Worm (Caenorhabditis elegans) whole organism, young adult: ENCODE data around the gene ogt-1.
"Not testable (repeated sequence)": the region's sequence is repeated elsewhere in the genome, so short reads cannot be mapped to it uniquely, and the experiment has no call there.

Source experiments
- F55B11.4 ChIP-seq: sonication (generic microtip); optimal IDR thresholded peaks from 2 replicates; lab custom pipeline; 2016; ENCODE audit warnings: missing compliant biosample characterization, missing genetic modification characterization, borderline replicate concordance; ENCODE audit not compliant: insufficient read depth
- K11D2.4 ChIP-seq: fragments of 200-800 bp; sonication (Bioruptor generic); IDR thresholded peaks from 2 replicates; pipeline ENCODE4 v1.3.6; 2022; ENCODE audit warnings: missing genetic modification reagents, missing genetic modification characterization, missing compliant biosample characterization
- K12H6.12 ChIP-seq: fragments of 200-800 bp; sonication (Bioruptor generic); optimal IDR thresholded peaks from 2 replicates; lab custom pipeline; 2018; ENCODE audit warnings: mild to moderate bottlenecking, missing genetic modification characterization, missing compliant biosample characterization
- Y67H2A.10 ChIP-seq: fragments of 200-800 bp; sonication (Bioruptor generic); conservative IDR thresholded peaks from 2 replicates; pipeline ENCODE4 v1.3.6; 2022; ENCODE audit warnings: missing genetic modification reagents, missing genetic modification characterization, missing compliant biosample characterization
- Y95B8A.8 ChIP-seq: fragments of 200-800 bp; sonication (Bioruptor generic); IDR thresholded peaks from 2 replicates; pipeline ENCODE4 v1.3.6; 2022; ENCODE audit warnings: missing genetic modification reagents, missing genetic modification characterization, missing compliant biosample characterization
- attf-3 ChIP-seq: fragments of 200-800 bp; sonication (Bioruptor generic); conservative IDR thresholded peaks from 2 replicates; pipeline ENCODE4 v1.3.6; 2022; ENCODE audit warnings: missing genetic modification reagents, missing genetic modification characterization, missing compliant biosample characterization
- cebp-1 ChIP-seq, 2 experiments: fragments of 200-800 bp in 1 of 2; sonication (Bioruptor generic) in 1 of 2; sonication (generic microtip) in 1 of 2; IDR thresholded peaks in 1 of 2; optimal IDR thresholded peaks in 1 of 2; 2 replicates each; pipeline versions ENCODE4 v1.3.6 to Lab custom; 2017 to 2022; ENCODE audit warnings: missing compliant biosample characterization in 2 of 2, missing genetic modification characterization in 2 of 2, mild to moderate bottlenecking in 1 of 2, missing genetic modification reagents in 1 of 2, moderate library complexity in 1 of 2
- ceh-100 ChIP-seq: fragments of 200-800 bp; sonication (Bioruptor generic); IDR thresholded peaks from 2 replicates; pipeline ENCODE4 v1.3.6; 2022; ENCODE audit warnings: missing genetic modification reagents, missing genetic modification characterization, missing compliant biosample characterization
- die-1 ChIP-seq: sonication (generic microtip); optimal IDR thresholded peaks from 2 replicates; lab custom pipeline; 2016; ENCODE audit warnings: missing genotype, mild to moderate bottlenecking, missing genetic modification characterization, missing compliant biosample characterization
- egl-18 ChIP-seq: fragments of 200-800 bp; sonication (Bioruptor generic); IDR thresholded peaks from 2 replicates; pipeline ENCODE4 v1.3.6; 2022; ENCODE audit warnings: missing genetic modification reagents, missing genetic modification characterization, missing compliant biosample characterization
- ekl-4 ChIP-seq: fragments of 200-800 bp; sonication (Bioruptor generic); IDR thresholded peaks from 2 replicates; pipeline ENCODE4 v1.3.6; 2022; ENCODE audit warnings: missing genetic modification reagents, missing genetic modification characterization, missing compliant biosample characterization
- fkh-3 ChIP-seq: sonication (generic microtip); optimal IDR thresholded peaks from 2 replicates; lab custom pipeline; 2016; ENCODE audit warnings: mild to moderate bottlenecking, missing genetic modification characterization, missing compliant biosample characterization
- hlh-26 ChIP-seq: fragments of 200-800 bp; sonication (Bioruptor generic); conservative IDR thresholded peaks from 2 replicates; pipeline ENCODE4 v1.3.6; 2022; ENCODE audit warnings: missing genetic modification reagents, missing genetic modification characterization, missing compliant biosample characterization
- hmg-1.2 ChIP-seq: fragments of 200-800 bp; sonication (Bioruptor generic); IDR thresholded peaks from 2 replicates; pipeline ENCODE4 v1.3.6; 2022; ENCODE audit warnings: missing genetic modification reagents, missing genetic modification characterization, missing compliant biosample characterization
- hmg-20 ChIP-seq: fragments of 200-800 bp; sonication (Bioruptor generic); IDR thresholded peaks from 2 replicates; pipeline ENCODE4 v1.3.6; 2022; ENCODE audit warnings: missing genetic modification reagents, missing genetic modification characterization, missing compliant biosample characterization
- hsf-1 ChIP-seq: fragments of 200-800 bp; sonication (Bioruptor generic); IDR thresholded peaks from 2 replicates; pipeline ENCODE4 v1.3.6; 2022; ENCODE audit warnings: missing genetic modification reagents, missing genetic modification characterization, missing compliant biosample characterization
- lin-54 ChIP-seq: fragments of 200-800 bp; sonication (Bioruptor generic); optimal IDR thresholded peaks from 2 replicates; lab custom pipeline; 2018; ENCODE audit warnings: mild to moderate bottlenecking, missing genetic modification characterization, missing compliant biosample characterization
- lsl-1 ChIP-seq: fragments of 200-800 bp; sonication (Bioruptor generic); optimal IDR thresholded peaks from 2 replicates; lab custom pipeline; 2018; ENCODE audit warnings: mild to moderate bottlenecking, missing genetic modification characterization, moderate library complexity, missing compliant biosample characterization
- nfya-1 ChIP-seq: sonication (generic microtip); optimal IDR thresholded peaks from 2 replicates; lab custom pipeline; 2017; ENCODE audit warnings: antibody characterized with exemption, missing compliant biosample characterization, missing genetic modification characterization, borderline replicate concordance; ENCODE audit not compliant: insufficient read depth
- rec-8 ChIP-seq, 2 experiments: sonication (generic microtip); optimal IDR thresholded peaks; 2 replicates each; lab custom pipeline; 2016; ENCODE audit warnings: mild to moderate bottlenecking in 2 of 2, missing genetic modification characterization in 2 of 2, missing genetic modification reagents in 2 of 2, missing genotype in 2 of 2, missing biosample characterization in 1 of 2, missing compliant biosample characterization in 1 of 2, moderate library complexity in 1 of 2
- sdz-38 ChIP-seq: sonication (generic microtip); optimal IDR thresholded peaks from 2 replicates; lab custom pipeline; 2016; ENCODE audit warnings: missing genotype, missing genetic modification characterization, missing compliant biosample characterization
- snpc-1.1 ChIP-seq: sonication (generic microtip); optimal IDR thresholded peaks from 2 replicates; lab custom pipeline; 2017; ENCODE audit warnings: missing genetic modification characterization, mild to moderate bottlenecking, missing compliant biosample characterization, antibody characterized with exemption, moderate library complexity, missing genotype, missing genetic modification reagents; ENCODE audit not compliant: insufficient read depth
- snpc-1.3 ChIP-seq: sonication (generic microtip); optimal IDR thresholded peaks from 2 replicates; lab custom pipeline; 2017; ENCODE audit warnings: missing genetic modification characterization, mild to moderate bottlenecking, missing compliant biosample characterization, antibody characterized with exemption, moderate library complexity, missing genotype, missing genetic modification reagents; ENCODE audit not compliant: insufficient read depth
- snpc-3.4 ChIP-seq: sonication (generic microtip); optimal IDR thresholded peaks from 2 replicates; lab custom pipeline; 2017; ENCODE audit warnings: missing genetic modification characterization, mild to moderate bottlenecking, missing compliant biosample characterization, antibody characterized with exemption, moderate library complexity, missing genotype, missing genetic modification reagents
- snpc-4 ChIP-seq, 5 experiments: fragments of 150-350 bp in 1 of 5; sonication (generic microtip) in 4 of 5; optimal IDR thresholded peaks; 2 replicates each; lab custom pipeline; 2014 to 2018; ENCODE audit warnings: missing genetic modification characterization in 5 of 5, missing biosample characterization in 3 of 5, antibody characterized with exemption in 2 of 5, mild to moderate bottlenecking in 2 of 5, missing compliant biosample characterization in 2 of 5, missing genotype in 2 of 5, moderate library complexity in 2 of 5, missing genetic modification reagents in 1 of 5
- tbx-9 ChIP-seq: sonication (generic microtip); optimal IDR thresholded peaks from 2 replicates; lab custom pipeline; 2016; ENCODE audit warnings: borderline replicate concordance, missing genetic modification characterization, inconsistent platforms, missing compliant biosample characterization
- tlf-1 ChIP-seq: fragments of 200-800 bp; sonication (Bioruptor generic); optimal IDR thresholded peaks from 2 replicates; lab custom pipeline; 2018; ENCODE audit warnings: mild to moderate bottlenecking, missing genetic modification characterization, missing compliant biosample characterization
- zfh-2 ChIP-seq: fragments of 200-800 bp; sonication (Bioruptor generic); conservative IDR thresholded peaks from 2 replicates; pipeline ENCODE4 v1.3.6; 2022; ENCODE audit warnings: missing genetic modification reagents, missing genetic modification characterization, missing compliant biosample characterization
- ztf-22 ChIP-seq: fragments of 200-800 bp; sonication (Bioruptor generic); optimal IDR thresholded peaks from 2 replicates; lab custom pipeline; 2018; ENCODE audit warnings: mild to moderate bottlenecking, missing genetic modification characterization, moderate library complexity, missing compliant biosample characterization

Gene ogt-1

DNA sequence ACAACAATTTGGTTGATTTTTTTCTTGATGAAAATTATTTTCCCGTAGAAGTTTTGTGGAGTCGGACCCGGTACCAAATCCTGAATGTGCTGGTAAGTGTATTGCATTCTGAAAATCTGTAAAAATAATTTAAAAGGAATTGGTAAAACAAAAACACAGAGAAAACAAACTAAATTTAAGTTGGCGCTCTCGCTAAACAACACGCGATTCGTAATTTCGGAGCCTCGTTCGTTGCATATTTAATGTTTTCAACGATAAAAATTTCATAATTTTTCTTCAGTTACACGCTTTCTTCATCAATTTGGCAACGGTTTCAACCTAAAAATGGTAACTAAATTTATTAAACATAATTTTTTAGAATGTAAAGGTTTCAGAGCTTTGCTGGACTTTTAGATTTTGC is 20.0 kb downstream of the ogt-1 start, which contains the start of the genes pot-1 and ggtb-1:
Gene pot-1 (minus strand): TSS at position 120 of the 400 bp plus-strand sequence.
Gene ggtb-1 (plus strand): TSS at position 208 of the 400 bp plus-strand sequence.
- TF ChIP-seq attf-3 = peak; percentile 91
- TF ChIP-seq fkh-3 (tag; lab: Kevin White, UChicago) = no peak
- TF ChIP-seq ekl-4 = no peak
- no peak for TF ChIP-seq ztf-22 (GFP tag; lab: Kevin White, UChicago)
- TF ChIP-seq lin-54 = peak; percentile 14
- TF ChIP-seq F55B11.4 (tag; lab: Kevin White, UChicago) = no peak
- TF ChIP-seq hmg-20 (GFP tag; lab: Robert Waterston, UW) = no peak

DNA sequence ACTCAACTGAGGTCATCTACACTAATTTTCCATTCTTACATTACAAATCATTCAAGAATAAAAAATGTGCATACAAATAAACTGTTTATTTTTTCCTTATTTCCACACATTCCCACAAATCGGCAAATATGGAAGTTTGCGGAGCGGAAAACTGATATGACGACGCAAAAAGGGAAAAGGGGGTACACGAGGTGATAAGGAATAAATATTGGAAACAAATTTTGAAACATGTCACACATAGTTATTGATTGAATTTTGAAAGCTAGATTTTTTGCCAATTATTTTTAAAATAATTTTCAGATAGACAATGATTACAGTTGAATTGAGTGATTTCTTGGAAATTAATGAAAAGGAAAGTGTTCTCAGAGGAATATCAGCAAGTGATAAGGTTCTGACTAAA is 25.0 kb downstream of the ogt-1 start, which contains the start of gene viro-2:
Gene viro-2 (plus strand): TSS at position 301 of the 400 bp plus-strand sequence.
- TF ChIP-seq K12H6.12, Y67H2A.10, Y95B8A.8: not testable (repeated sequence)

DNA sequence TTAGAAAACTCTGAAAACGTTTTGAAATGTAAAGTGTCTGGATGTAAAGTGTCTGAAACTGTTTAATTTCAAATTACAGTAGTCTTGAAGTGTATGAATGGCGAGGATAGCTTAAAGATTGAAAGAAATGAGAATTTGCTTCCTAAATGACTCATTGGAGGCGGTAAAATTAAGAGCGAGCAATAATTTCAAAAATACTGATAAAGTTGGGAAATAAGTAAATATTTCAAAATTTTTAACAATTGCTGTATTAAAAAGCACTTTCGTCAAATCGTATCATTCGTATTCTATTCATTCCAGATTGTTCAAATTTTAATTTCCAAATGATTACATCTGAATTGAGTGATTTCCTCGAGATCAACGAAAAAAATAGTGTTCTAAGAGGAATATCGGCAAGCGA is 29.2 kb downstream of the ogt-1 start, which contains the start of gene B0280.2:
Gene B0280.2 (plus strand): TSS at position 301 of the 400 bp plus-strand sequence.
- TF ChIP-seq zfh-2 (GFP tag; lab: Robert Waterston, UW) (no peak), hlh-26 (GFP tag; lab: Robert Waterston, UW) (no peak), rec-8 (tag; optimal IDR thresholded peaks at IDR 0.05; lab: Kevin White, UChicago) (no peak), tbx-9 (tag; lab: Kevin White, UChicago) (no peak)

DNA sequence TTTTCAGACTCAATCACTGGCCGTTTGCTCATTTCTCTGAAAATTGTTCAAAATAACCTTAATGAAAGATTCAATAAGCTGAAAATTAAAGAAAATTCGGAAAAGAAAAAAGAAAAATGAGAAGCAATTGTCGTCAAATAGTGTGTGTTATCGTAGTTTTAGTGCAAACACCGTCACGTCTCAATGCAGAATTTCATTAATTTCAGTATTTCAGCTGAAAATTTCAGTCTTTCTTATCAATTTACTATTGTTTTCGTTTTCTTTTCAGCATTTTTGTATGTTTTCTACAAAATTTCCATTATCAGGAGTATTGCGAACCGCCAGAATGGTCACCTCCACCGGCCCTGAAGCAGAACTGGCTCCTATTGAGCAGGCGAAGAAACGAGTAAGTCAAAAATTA is 30.7 kb downstream of the ogt-1 start, which contains the start of the genes B0280.9 and rpia-1:
Gene B0280.9 (minus strand): TSS at position 36 of the 400 bp plus-strand sequence.
Gene rpia-1 (plus strand): TSS at position 269 of the 400 bp plus-strand sequence.
- TF ChIP-seq die-1 (no peak), egl-18 (GFP tag; lab: Robert Waterston, UW) (no peak), K11D2.4 (GFP tag; lab: Robert Waterston, UW) (no peak), sdz-38 (no peak), ceh-100 (GFP tag; lab: Robert Waterston, UW) (no peak), nfya-1 (tag; lab: Kevin White, UChicago) (no peak), snpc-1.3 (tag; lab: Kevin White, UChicago) (peak; percentile 41), cebp-1 (GFP tag; IDR thresholded peaks at IDR 0.05; lab: Robert Waterston, UW) (no peak), cebp-1 (tag; optimal IDR thresholded peaks at IDR 0.05; lab: Kevin White, UChicago) (peak; percentile 6), hlh-26 (GFP tag; lab: Robert Waterston, UW) (no peak), attf-3 (no peak), hmg-1.2 (GFP tag; lab: Robert Waterston, UW) (peak; percentile 28; the same call in 1 of the 2 replicates), snpc-1.1 (peak; percentile 32), tlf-1 (GFP tag; lab: Kevin White, UChicago) (no peak), hsf-1 (no peak), snpc-4 (GFP tag; optimal IDR thresholded peaks at IDR 0.05; lab: Kevin White, UChicago) (no peak), snpc-4 (tag; optimal IDR thresholded peaks at IDR 0.05; lab: Kevin White, UChicago) (peak in 1 of 4 experiments; percentile 13), snpc-3.4 (peak; percentile 12), lsl-1 (GFP tag; lab: Kevin White, UChicago) (peak; percentile 14)
- TF ChIP-seq, all 124 proteins: peak for 7
